Worm (Caenorhabditis elegans): ENCODE data around the gene Y37A1B.7.

Y37A1B.7 gene

DNA sequence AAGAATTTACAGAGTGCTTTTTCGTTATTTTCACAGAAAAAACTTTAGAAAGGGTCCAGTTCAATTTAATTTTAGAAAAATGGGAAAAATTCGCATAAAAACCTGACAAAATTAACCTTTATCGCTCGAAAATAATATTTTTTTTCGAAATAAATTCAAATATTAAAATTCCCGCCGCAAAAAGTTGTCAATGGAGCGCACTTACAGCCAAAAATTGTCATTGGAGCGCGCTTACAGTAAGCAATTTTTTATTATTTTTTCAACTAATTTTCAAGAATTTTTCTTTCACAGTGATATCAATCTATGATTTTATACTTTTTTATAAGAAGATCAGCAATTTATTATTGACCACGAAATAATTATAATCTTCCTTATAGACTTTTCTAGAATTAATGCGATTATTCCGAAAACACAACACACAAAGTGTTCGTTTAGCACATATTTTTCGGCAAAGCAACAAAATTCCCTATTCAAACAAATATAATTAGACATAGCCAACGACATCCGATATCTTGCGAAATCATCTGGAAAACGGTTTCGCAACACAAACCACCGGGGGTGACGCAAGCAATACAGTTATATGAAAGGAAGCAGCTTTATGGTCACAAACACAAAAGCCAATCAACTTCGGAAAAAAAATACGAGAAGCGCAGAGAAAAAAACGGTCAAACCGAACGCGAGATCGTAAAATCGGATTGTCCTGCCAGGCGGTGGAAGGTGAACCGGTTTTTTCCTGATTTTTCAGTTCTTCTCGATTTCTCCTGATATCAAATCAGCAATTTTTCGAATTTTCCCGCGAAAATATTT is 26.8 kb upstream of the Y37A1B.7 start (continued):
- TF ChIP-seq sptf-2 (GFP tag; optimal IDR thresholded peaks at IDR 0.05) (no peak), mel-28 (tag; optimal IDR thresholded peaks at IDR 0.05; ENCODE audit: borderline replicate concordance) (no peak), ztf-25 (GFP tag; IDR thresholded peaks at IDR 0.05) (no peak), nfya-1 (tag; optimal IDR thresholded peaks at IDR 0.05; ENCODE audit: borderline replicate concordance, insufficient read depth) (no peak), hrde-1 (tag; optimal IDR thresholded peaks at IDR 0.05; ENCODE audit: borderline replicate concordance) (no peak), egrh-3 (GFP tag; IDR thresholded peaks at IDR 0.05) (no peak), let-526 (GFP tag; IDR thresholded peaks at IDR 0.05) (no peak), Y56A3A.18 (GFP tag; IDR thresholded peaks at IDR 0.05) (no peak), snpc-1.1 (tag; optimal IDR thresholded peaks at IDR 0.05; ENCODE audit: insufficient read depth) (no peak), ztf-3 (GFP tag; optimal IDR thresholded peaks at IDR 0.05) (no peak), ztf-18 (tag; optimal IDR thresholded peaks at IDR 0.05) (no peak), lin-40 (tag; optimal IDR thresholded peaks at IDR 0.05) (no peak), F37B4.10 (GFP tag; IDR thresholded peaks at IDR 0.05) (no peak), xnd-1 (tag; optimal IDR thresholded peaks at IDR 0.05) (no peak), cebp-2 (GFP tag; IDR thresholded peaks at IDR 0.05) (no peak), tbx-9 (tag; optimal IDR thresholded peaks at IDR 0.05; ENCODE audit: borderline replicate concordance) (no peak), dpl-1 (GFP tag; optimal IDR thresholded peaks at IDR 0.05) (peak; percentile 73), lag-1 (GFP tag; IDR thresholded peaks at IDR 0.05) (no peak), ztf-28 (GFP tag; IDR thresholded peaks at IDR 0.05) (no peak), rec-8 (tag; optimal IDR thresholded peaks at IDR 0.05) (no peak), aptf-3 (GFP tag; IDR thresholded peaks at IDR 0.05) (no peak), Y95B8A.8 (GFP tag; IDR thresholded peaks at IDR 0.05) (no peak), cebp-1 (GFP tag; IDR thresholded peaks at IDR 0.05) (peak; percentile 96), cebp-1 (tag; optimal IDR thresholded peaks at IDR 0.05) (peak; percentile 98), F23B12.7 (tag; optimal IDR thresholded peaks at IDR 0.05; ENCODE audit: insufficient read depth) (no peak), ZK185.1 (tag; optimal IDR thresholded peaks at IDR 0.05; ENCODE audit: poor library complexity, severe bottlenecking) (no peak), B0019.2 (GFP tag; conservative IDR thresholded peaks at IDR 0.05) (no peak), T26A5.8 (tag; optimal IDR thresholded peaks at IDR 0.05) (no peak), ztf-6 (GFP tag; IDR thresholded peaks at IDR 0.05) (no peak), K11D2.4 (GFP tag; IDR thresholded peaks at IDR 0.05) (no peak), him-1 (tag; optimal IDR thresholded peaks at IDR 0.05) (no peak), F55B11.4 (tag; optimal IDR thresholded peaks at IDR 0.05; ENCODE audit: borderline replicate concordance, insufficient read depth) (no peak), lin-54 (GFP tag; optimal IDR thresholded peaks at IDR 0.05) (peak; percentile 70), gei-17 (GFP tag; optimal IDR thresholded peaks at IDR 0.05) (no peak), zfh-2 (GFP tag; conservative IDR thresholded peaks at IDR 0.05) (peak; percentile 61; the same call in 1 of the 2 replicates), pha-4 (tag; optimal IDR thresholded peaks at IDR 0.05) (no peak), tlf-1 (GFP tag; optimal IDR thresholded peaks at IDR 0.05) (no peak), sdz-38 (tag; optimal IDR thresholded peaks at IDR 0.05) (no peak), snpc-1.3 (tag; optimal IDR thresholded peaks at IDR 0.05; ENCODE audit: insufficient read depth) (peak; percentile 70), atf-7 (tag; optimal IDR thresholded peaks at IDR 0.05) (no peak), nhr-179 (tag; optimal IDR thresholded peaks at IDR 0.05) (no peak), F10E7.11 (tag; optimal IDR thresholded peaks at IDR 0.05) (no peak), attf-6 (GFP tag; IDR thresholded peaks at IDR 0.05) (peak; percentile 87), hmg-20 (GFP tag; IDR thresholded peaks at IDR 0.05) (no peak), repo-1 (tag; optimal IDR thresholded peaks at IDR 0.05) (no peak), attf-5 (GFP tag; optimal IDR thresholded peaks at IDR 0.05) (no peak)

Measured in whole organism, young adult.